Worm (Caenorhabditis elegans) whole organism, midembryonic: ENCODE results near the gene Y45F3A.9.

Experiments
- cog-1 ChIP-seq: sonication (generic microtip); optimal IDR thresholded peaks from 2 replicates; lab custom pipeline; 2016; ENCODE audit warnings: missing genetic modification characterization, missing compliant biosample characterization
- tab-1 ChIP-seq: fragments of 200-800 bp; sonication (Bioruptor generic); IDR thresholded peaks from 2 replicates; pipeline ENCODE4 v1.3.6; 2022; ENCODE audit warnings: missing genetic modification characterization, missing compliant biosample characterization

DNA sequence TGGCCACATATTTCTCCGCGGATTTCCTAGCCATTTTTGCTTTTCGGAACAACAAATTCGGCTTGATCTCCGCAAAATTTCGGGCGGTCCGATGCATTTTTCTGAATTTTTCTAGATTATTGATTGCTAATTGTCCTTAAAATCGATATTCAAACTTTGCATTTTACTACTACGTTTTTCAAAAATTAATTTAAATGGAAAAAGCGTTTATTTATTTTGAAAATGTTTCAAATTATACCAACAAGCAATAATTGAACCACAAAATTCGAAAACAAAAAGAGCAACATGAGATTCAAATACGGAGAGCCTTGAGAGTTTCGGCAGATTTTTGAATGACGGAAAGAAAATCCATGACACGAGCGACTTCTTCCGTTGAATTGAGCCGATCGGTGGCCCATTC is at the start of gene Y45F3A.9:
- TF ChIP-seq cog-1 (tag; lab: Kevin White, UChicago) (no peak), tab-1 (GFP tag; lab: Robert Waterston, UW) (no peak)
